Fruit fly (Drosophila melanogaster) whole organism: ENCODE results near the gene CG11905.

ENCODE experiments used
- CG8478 ChIP-seq: fragments of >200 bp; optimal IDR thresholded peaks from 2 replicates; lab custom pipeline; 2018; ENCODE audit warnings: inconsistent platforms
- Dll ChIP-seq: fragments of >200 bp; optimal IDR thresholded peaks from 2 replicates; lab custom pipeline; 2017
- EcR ChIP-seq, 2 experiments: fragments of >200 bp; optimal IDR thresholded peaks; 2 replicates each; lab custom pipeline; 2017; ENCODE audit warnings: missing biosample characterization in 2 of 2, missing genetic modification characterization in 2 of 2, missing genetic modification reagents in 2 of 2
- pan ChIP-seq: fragments of >200 bp; optimal IDR thresholded peaks from 2 replicates; lab custom pipeline; 2017
- psq ChIP-seq: fragments of >200 bp; optimal IDR thresholded peaks from 2 replicates; lab custom pipeline; 2017
- usp ChIP-seq: fragments of >200 bp; optimal IDR thresholded peaks from 2 replicates; lab custom pipeline; 2017; ENCODE audit warnings: missing biosample characterization, missing genetic modification characterization, mixed read lengths

The CG11905 gene

DNA sequence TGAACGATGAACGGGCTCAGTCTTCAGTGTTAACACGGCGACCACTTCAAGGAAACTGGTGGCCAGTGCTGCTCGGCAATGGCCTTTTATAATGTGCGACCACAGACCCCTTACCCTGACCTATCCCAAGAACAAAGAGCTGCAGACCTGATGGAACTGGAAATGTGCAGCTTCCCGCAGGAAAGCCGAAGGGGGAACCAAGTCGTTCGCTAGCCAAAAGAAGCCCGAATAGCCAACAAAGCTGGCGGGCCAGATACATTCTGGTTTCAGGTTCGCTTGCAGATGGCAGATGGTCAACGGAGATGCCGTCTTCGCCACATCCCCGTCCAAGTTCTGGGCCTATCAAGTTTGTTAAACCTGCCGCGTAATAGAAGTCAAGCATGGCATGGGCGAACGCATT lies 8.0 kb downstream of the CG11905 start, which contains the start of gene CG13023:
CG13023 (minus strand) TSS at position 60 of the 400 bp plus-strand sequence.
- TF ChIP-seq usp (no peak), EcR (GFP tag; optimal IDR thresholded peaks at IDR 0.05; lab: Kevin White, UChicago) (peak in 1 of 2 experiments; percentile 72)

DNA sequence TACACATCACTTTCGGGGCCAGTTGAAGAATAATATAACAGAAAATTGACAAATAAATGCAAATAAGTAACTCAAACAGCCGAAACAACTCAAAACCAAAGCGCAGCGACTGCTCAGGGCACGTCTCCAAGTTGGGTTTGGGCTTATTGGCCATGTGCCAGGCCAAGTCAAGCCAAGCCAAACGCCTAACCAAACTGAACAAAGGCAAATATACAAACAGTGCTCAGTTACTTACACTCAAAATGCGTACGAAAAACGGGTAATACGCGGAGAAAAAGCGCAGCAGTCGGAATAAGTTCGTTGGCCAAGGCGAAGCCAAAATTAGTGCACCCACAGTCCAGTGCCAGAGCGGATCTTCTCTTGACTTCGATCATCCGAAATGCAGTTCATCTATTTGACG lies 12.4 kb downstream of the CG11905 start, which contains the start of gene CG13028:
CG13028 (plus strand) TSS at position 301 of the 400 bp plus-strand sequence.
- TF ChIP-seq EcR (GFP tag; optimal IDR thresholded peaks at IDR 0.05; lab: Kevin White, UChicago) (peak in 1 of 2 experiments; percentile 2), Dll (lab: Kevin White, UChicago) (no peak)

DNA sequence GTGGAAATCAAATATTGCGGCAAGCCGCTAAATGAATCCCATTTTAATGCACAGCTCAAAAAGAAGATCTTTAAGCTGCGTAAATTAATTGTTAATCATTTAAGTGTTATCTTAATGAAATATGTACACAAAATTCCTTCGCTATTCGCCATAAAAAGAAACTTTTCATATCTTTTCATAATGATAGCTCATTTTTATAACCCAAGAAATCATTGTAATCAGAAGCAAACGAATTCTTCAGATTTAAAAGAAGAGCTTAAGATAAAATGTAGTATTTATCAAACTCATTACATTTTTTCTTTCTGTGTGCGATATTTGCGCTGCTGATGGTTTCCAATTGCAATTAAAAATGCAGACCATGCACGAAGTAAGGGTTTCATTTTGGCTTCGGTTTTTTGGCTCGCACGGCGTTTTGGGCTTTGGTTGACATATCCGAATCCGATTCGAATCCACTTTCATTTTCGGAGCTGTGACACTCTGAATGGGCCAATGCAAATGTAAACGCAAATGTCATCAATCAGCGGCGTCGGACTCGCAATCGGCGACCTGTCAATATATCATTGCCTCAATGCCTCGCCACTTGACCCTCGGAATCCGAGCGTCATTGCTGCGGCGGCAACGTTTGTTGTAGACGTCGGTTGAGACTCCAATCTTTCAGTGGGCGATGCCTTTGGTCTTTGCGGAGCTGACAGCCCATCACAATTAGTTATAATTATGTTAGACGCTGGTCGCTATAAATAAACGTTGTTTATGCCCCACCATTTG lies 17.7 kb downstream of the CG11905 start:
- TF ChIP-seq pan (lab: Kevin White, UChicago) (no peak), usp (no peak), CG8478 (lab: Kevin White, UChicago) (no peak)

DNA sequence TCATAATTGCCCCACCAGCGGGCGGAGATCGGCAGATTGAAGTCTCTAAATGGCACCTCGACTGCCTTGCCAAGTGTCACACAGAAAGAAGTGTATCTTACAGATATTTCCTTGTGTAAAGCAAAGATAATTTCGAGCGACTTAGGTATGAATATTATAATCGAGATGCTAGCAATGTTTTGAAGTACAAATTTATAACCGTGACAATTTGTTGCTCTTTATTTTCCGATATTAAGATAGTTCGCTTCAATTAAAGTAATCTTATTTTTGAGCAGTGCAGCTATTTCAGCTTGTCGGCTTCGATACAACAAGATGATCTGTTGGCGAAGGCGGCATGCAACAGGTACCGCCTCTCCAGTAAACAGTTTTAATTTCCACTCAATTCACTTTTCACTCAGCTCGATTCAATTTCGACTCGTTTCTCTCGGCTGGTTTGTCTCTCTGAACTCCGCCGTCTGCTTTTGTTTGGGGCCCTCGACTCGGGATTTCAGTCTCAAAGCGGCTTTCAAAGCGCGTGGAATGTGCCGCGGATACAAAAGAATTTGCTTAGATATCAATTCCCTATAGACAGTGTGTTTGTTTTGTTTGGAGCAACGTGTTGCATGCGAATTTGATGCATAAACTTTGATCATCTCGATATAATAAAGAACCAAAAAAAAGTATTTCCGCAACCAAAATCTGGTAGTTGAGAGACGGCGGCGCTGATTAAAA lies 19.4 kb downstream of the CG11905 start:
- TF ChIP-seq pan (lab: Kevin White, UChicago) (no peak), EcR (GFP tag; optimal IDR thresholded peaks at IDR 0.05; lab: Kevin White, UChicago) (no peak), usp (no peak), psq (no peak), Dll (lab: Kevin White, UChicago) (no peak), CG8478 (lab: Kevin White, UChicago) (no peak)

DNA sequence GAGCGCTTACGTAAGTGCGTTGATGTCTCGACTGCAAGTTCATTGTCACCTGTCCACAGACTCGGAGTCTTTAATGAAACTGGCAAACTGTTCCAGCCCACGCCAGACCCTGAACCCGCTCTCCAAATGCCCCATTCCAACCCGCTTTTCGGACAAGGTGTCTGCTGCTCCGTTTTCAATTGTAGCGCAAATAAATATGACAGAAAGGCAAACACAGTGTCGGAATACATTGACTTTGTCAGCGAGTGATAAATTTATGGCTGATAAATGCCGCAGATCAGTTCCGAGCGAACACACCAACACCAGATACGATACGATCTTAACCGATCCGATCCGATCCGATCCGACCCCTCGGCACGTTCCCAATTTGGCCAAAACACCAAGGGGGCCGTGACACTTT lies 21.2 kb downstream of the CG11905 start:
- TF ChIP-seq psq = no peak
- no peak for TF ChIP-seq EcR (GFP tag; optimal IDR thresholded peaks at IDR 0.05; lab: Kevin White, UChicago)
- TF ChIP-seq pan (lab: Kevin White, UChicago) = no peak
- no peak for TF ChIP-seq usp
- TF ChIP-seq Dll (lab: Kevin White, UChicago) = no peak
- no peak for TF ChIP-seq CG8478 (lab: Kevin White, UChicago)

DNA sequence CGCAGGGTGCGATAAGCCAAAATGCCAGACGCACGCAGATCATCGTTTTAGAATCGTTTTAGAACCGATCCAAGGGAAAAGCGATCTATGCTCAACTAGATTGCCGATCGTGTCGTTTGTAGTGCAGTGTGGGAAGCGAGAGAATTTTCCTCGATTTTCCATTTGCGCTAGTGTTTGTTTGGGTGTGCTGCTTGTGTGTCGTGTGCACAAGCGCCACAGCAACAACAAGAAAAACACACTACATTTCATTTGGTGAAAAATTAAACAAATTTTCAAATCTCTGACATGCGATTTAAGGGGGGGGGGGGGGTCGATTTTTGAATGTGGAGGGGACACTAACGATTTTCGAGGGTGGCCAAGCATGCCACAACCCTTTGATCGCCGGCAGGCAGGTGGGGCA lies 24.9 kb downstream of the CG11905 start:
- no peak for TF ChIP-seq Dll (lab: Kevin White, UChicago)
- TF ChIP-seq pan (lab: Kevin White, UChicago) = no peak
- TF ChIP-seq usp = no peak
- TF ChIP-seq EcR (GFP tag; optimal IDR thresholded peaks at IDR 0.05; lab: Kevin White, UChicago) = no peak
- TF ChIP-seq CG8478 (lab: Kevin White, UChicago) = no peak
- TF ChIP-seq psq = no peak

DNA sequence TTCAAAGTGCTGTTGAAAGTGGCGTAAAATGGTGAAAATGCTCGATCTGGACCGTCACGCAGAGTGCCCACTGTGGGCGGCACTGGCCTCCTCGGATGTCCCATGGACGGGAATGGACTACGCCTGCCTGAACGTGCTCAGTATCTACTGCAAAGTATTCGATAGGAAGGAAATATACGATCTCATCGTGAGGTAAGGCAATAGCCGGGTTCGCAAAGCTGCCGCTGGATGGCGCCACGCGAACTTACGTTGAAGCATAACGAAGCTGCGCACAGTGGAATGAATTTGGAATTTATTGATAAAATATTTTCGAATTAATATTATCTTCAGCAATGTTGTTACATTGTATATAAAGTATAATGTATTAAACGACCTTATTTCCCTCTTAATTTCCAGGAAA lies 38.9 kb downstream of the CG11905 start:
- TF ChIP-seq psq (no peak), pan (lab: Kevin White, UChicago) (no peak), Dll (lab: Kevin White, UChicago) (no peak), usp (no peak), CG8478 (lab: Kevin White, UChicago) (no peak), EcR (GFP tag; optimal IDR thresholded peaks at IDR 0.05; lab: Kevin White, UChicago) (no peak)

DNA sequence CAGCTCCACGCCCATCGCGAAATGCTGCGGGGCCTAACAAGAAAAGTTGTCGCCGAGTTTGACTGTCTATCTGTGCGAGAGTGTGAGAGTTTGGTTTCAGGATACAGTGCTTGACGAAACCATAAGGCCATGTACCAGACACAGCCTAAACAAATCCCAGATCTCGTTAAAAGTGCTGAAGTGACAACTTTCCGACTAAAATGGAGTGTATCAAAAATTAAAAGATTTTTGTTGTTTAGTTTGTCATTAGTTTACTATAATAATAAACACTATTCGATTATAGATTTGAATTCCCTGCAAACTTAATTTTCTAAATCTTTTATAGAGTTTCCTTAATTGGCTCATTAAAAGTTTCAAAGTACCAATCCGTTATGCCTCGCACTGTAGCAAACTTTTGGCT lies 41.7 kb downstream of the CG11905 start:
- TF ChIP-seq pan (lab: Kevin White, UChicago) = no peak
- TF ChIP-seq Dll (lab: Kevin White, UChicago) = no peak
- TF ChIP-seq EcR (GFP tag; optimal IDR thresholded peaks at IDR 0.05; lab: Kevin White, UChicago) = no peak
- TF ChIP-seq usp = no peak
- TF ChIP-seq CG8478 (lab: Kevin White, UChicago) = no peak
- no peak for TF ChIP-seq psq

DNA sequence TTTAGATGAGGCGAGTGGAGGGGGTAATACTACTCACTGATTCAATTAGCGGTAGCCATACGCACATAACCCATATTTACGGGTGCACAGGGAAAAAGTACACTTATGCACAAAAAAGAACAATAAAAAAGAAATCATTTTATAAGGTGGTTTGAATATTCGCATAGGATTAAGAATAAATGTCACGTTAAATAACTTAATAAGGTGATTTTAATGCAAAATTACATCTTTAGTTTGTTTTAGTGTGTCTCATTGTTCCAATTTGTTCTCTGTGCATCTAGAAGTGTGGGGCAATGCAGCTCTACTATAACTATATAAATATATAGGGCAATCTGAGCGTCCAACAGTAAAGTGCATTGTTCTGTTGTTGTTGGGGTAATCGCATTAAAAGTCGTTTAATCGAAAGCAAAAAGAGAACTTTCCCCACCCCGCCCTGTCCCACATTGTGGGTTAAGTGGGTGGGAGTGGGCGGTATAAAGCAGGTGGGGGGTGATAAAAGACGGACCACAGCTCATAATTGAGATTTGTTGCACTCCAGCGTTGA lies 42.5 kb downstream of the CG11905 start:
- TF ChIP-seq usp (no peak), psq (no peak), pan (lab: Kevin White, UChicago) (no peak), Dll (lab: Kevin White, UChicago) (no peak), CG8478 (lab: Kevin White, UChicago) (no peak), EcR (GFP tag; optimal IDR thresholded peaks at IDR 0.05; lab: Kevin White, UChicago) (no peak)

DNA sequence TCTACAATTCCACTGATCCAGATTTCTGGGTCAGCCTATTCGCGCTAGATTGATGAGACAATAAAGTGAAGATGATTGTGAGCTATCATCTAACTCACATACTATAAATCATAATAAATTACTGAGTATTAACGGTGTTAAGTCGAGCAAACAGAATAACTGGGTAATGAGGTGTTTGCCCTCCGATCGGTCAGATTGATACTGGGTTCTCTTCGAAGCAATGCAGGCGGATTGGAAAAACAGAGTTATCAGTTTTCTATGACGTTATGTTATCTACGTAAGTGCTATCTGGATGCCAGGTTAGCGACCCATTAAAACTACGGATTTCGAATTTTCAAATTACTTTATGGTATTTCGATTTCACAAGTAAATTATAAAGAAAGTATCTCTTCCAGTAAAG lies 43.4 kb downstream of the CG11905 start:
- no peak for TF ChIP-seq CG8478 (lab: Kevin White, UChicago)
- no peak for TF ChIP-seq Dll (lab: Kevin White, UChicago)
- TF ChIP-seq usp = no peak
- TF ChIP-seq pan (lab: Kevin White, UChicago) = no peak
- no peak for TF ChIP-seq psq
- TF ChIP-seq EcR (GFP tag; optimal IDR thresholded peaks at IDR 0.05; lab: Kevin White, UChicago) = no peak

DNA sequence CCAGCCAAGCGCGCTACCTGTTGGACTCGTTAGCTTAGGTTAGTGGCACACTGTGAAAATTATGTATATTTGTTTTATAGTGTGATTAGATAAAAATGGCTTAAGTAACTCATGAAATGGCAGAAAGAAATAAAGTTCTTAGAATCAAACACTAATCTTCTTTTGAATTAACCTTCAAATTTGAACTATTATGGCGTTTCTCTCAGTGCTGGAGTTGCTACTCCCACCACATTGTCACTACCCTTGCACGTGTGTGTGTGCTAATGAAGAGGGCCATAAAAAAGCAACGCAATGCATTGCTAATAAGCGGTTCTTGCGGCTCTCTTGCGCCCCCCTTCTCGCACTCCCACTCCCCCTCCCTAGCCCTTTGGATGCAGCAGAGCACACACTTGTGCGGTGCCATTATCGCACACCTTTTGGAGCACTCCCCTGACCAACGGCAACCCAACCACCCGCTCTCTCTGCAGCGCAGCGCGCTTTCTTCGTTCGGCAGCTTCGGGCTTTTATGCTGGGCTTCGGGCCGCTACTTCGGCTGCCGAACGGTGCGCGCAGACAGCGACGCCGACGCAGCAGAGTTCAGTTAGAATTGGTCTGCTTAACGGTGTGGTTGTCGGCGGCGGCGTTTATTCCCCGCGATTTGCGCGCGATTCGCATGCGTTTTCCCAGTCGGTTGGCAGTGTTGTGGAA lies 44.5 kb downstream of the CG11905 start:
- no peak for TF ChIP-seq usp
- peak; percentile 82 for TF ChIP-seq Dll (lab: Kevin White, UChicago)

DNA sequence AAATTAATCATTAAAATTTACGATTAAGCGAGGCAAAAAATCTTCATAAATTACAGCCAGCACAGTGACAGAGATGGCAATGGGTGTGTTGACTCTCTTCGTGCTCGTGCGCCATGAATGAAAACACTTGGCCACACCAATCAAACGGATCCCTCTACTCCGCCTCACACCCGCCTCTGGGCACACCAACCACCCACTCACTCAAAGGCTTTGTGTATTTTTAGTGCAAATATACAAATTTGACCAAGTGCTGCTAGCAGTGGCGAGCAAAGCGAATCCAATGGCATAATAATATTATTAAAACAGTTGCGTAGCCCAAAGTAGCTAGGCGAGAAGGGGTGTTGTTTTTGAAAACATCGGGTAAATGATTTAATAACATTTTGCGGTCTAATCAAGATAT lies 45.8 kb downstream of the CG11905 start:
- TF ChIP-seq pan (lab: Kevin White, UChicago) (no peak), psq (no peak), EcR (GFP tag; optimal IDR thresholded peaks at IDR 0.05; lab: Kevin White, UChicago) (no peak), usp (no peak), CG8478 (lab: Kevin White, UChicago) (no peak), Dll (lab: Kevin White, UChicago) (no peak)
